Worm (Caenorhabditis elegans): ENCODE data around the gene T23G7.2.

Gene T23G7.2

ce11 chrII:9120813-9121554 is 51.8 kb downstream of the T23G7.2 start (continued):
- TF ChIP-seq pax-3 (tag; optimal IDR thresholded peaks at IDR 0.05) (no peak), dpl-1 (GFP tag; optimal IDR thresholded peaks at IDR 0.05) (no peak), nhr-11 (tag; optimal IDR thresholded peaks at IDR 0.05) (no peak), egl-13 (tag; optimal IDR thresholded peaks at IDR 0.05) (no peak), nhr-76 (tag; optimal IDR thresholded peaks at IDR 0.05) (no peak), lir-3 (tag; optimal IDR thresholded peaks at IDR 0.05; ENCODE audit: poor library complexity) (no peak), C04F5.9 (tag; optimal IDR thresholded peaks at IDR 0.05) (no peak), tbx-2 (tag; optimal IDR thresholded peaks at IDR 0.05) (no peak)

- peak; percentile 8 for TF ChIP-seq nhr-47 (tag; optimal IDR thresholded peaks at IDR 0.05)
- peak; percentile 93 for TF ChIP-seq dsc-1 (tag; optimal IDR thresholded peaks at IDR 0.05)
- TF ChIP-seq ceh-90 (tag; optimal IDR thresholded peaks at IDR 0.05): no peak
- no peak for TF ChIP-seq hlh-17 (GFP tag; optimal IDR thresholded peaks at IDR 0.05; ENCODE audit: borderline replicate concordance)
- TF ChIP-seq ztf-4 (tag; optimal IDR thresholded peaks at IDR 0.05): no peak
- TF ChIP-seq egl-13 (tag; optimal IDR thresholded peaks at IDR 0.05): peak; percentile 5
- TF ChIP-seq unc-98 (GFP tag; IDR thresholded peaks at IDR 0.05): no peak
- peak; percentile 40 for TF ChIP-seq pax-3 (tag; optimal IDR thresholded peaks at IDR 0.05)
- TF ChIP-seq fkh-8 (tag; optimal IDR thresholded peaks at IDR 0.05): peak; percentile 56
- TF ChIP-seq efl-1 (optimal IDR thresholded peaks at IDR 0.05): no peak
- peak in 1 of 2 experiments; percentile 51 for TF ChIP-seq efl-1 (GFP tag; optimal IDR thresholded peaks at IDR 0.05 in 1 of 2)
- TF ChIP-seq sox-4 (tag; optimal IDR thresholded peaks at IDR 0.05): peak; percentile 28
- no peak for TF ChIP-seq F16B12.6 (tag; optimal IDR thresholded peaks at IDR 0.05)
Observed at ce11 chrII:9120329-9120728, 52.4 kb downstream of the T23G7.2 start.

All from whole organism, L1 larva.